Fruit fly (Drosophila melanogaster) whole organism, wandering third instar larva: ENCODE measurements around the gene HemK2.
A peak's percentile ranks its signal among the peaks of the same experiment; 100 is the strongest.

ENCODE experiments used
- Abd-B ChIP-seq: fragments of >200 bp; optimal IDR thresholded peaks from 2 replicates; lab custom pipeline; 2017; ENCODE audit warnings: missing biosample characterization, missing genetic modification characterization
- CG32264 ChIP-seq: fragments of 200-800 bp; sonication (Bioruptor generic); optimal IDR thresholded peaks from 2 replicates; lab custom pipeline; 2016; ENCODE audit warnings: missing biosample characterization, missing genetic modification characterization
- CG9705 ChIP-seq: fragments of 200-800 bp; sonication (Bioruptor generic); optimal IDR thresholded peaks from 2 replicates; lab custom pipeline; 2018; ENCODE audit warnings: missing biosample characterization, mild to moderate bottlenecking, missing genetic modification characterization
- CrebA ChIP-seq: fragments of 200-800 bp; sonication (Bioruptor generic); optimal IDR thresholded peaks from 2 replicates; lab custom pipeline; 2016; ENCODE audit warnings: missing biosample characterization, mild to moderate bottlenecking, missing genetic modification characterization, borderline replicate concordance
- Dfd ChIP-seq: fragments of >200 bp; optimal IDR thresholded peaks from 2 replicates; lab custom pipeline; 2017; ENCODE audit warnings: missing biosample characterization, missing genetic modification characterization
- Dif ChIP-seq: fragments of 200-275, 200-300 bp; sonication (Bioruptor generic); optimal IDR thresholded peaks from 2 replicates; lab custom pipeline; 2018; ENCODE audit warnings: missing biosample characterization, missing genetic modification characterization; ENCODE audit not compliant: partially characterized antibody
- GATAd ChIP-seq: sonication (Bioruptor generic); optimal IDR thresholded peaks from 2 replicates; lab custom pipeline; 2016; ENCODE audit warnings: missing biosample characterization, missing genetic modification characterization
- HLH106 ChIP-seq: fragments of 200-800 bp; optimal IDR thresholded peaks from 3 replicates; lab custom pipeline; 2019; ENCODE audit warnings: missing biosample characterization, mild to moderate bottlenecking, missing genetic modification characterization, moderate library complexity
- Hr83 ChIP-seq: fragments of 200-300 bp; sonication (Bioruptor generic); optimal IDR thresholded peaks from 2 replicates; lab custom pipeline; 2016; ENCODE audit warnings: missing biosample characterization, mild to moderate bottlenecking, missing genetic modification characterization, moderate library complexity; ENCODE audit not compliant: poor library complexity, severe bottlenecking
- Jra ChIP-seq: sonication (Bioruptor generic); optimal IDR thresholded peaks from 2 replicates; lab custom pipeline; 2016; ENCODE audit warnings: missing biosample characterization, missing genetic modification characterization
- Mio ChIP-seq: sonication (Bioruptor generic); optimal IDR thresholded peaks from 2 replicates; lab custom pipeline; 2016; ENCODE audit warnings: missing biosample characterization, missing genetic modification characterization
- Myc ChIP-seq: fragments of >200 bp; optimal IDR thresholded peaks from 2 replicates; lab custom pipeline; 2017
- N ChIP-seq: fragments of >200 bp; optimal IDR thresholded peaks from 2 replicates; lab custom pipeline; 2018; ENCODE audit warnings: missing biosample characterization, missing external identifiers, missing genetic modification characterization
- OdsH ChIP-seq: fragments of 200-800 bp; sonication (Bioruptor generic); optimal IDR thresholded peaks from 2 replicates; lab custom pipeline; 2016; ENCODE audit warnings: missing biosample characterization, mild to moderate bottlenecking, missing genetic modification characterization
- Rel ChIP-seq, 2 experiments: fragments of 200-800 bp; sonication (Bioruptor generic) in 1 of 2; optimal IDR thresholded peaks; 2 replicates in 1 of 2; 3 replicates in 1 of 2; lab custom pipeline; 2016 to 2019; ENCODE audit warnings: mild to moderate bottlenecking in 2 of 2, missing biosample characterization in 2 of 2, missing genetic modification characterization in 2 of 2, moderate library complexity in 1 of 2
- Sp1 ChIP-seq: fragments of 200-800 bp; sonication (Bioruptor generic); optimal IDR thresholded peaks from 3 replicates; lab custom pipeline; 2019; ENCODE audit warnings: missing biosample characterization, mild to moderate bottlenecking, missing genetic modification characterization, moderate library complexity
- Vsx2 ChIP-seq: fragments of 200-300, 225-300 bp; sonication (Bioruptor generic); optimal IDR thresholded peaks from 2 replicates; lab custom pipeline; 2018; ENCODE audit warnings: missing biosample characterization, missing genetic modification characterization; ENCODE audit not compliant: partially characterized antibody
- brk ChIP-seq: fragments of 200-800 bp; sonication (Bioruptor generic); optimal IDR thresholded peaks from 2 replicates; lab custom pipeline; 2016; ENCODE audit warnings: missing biosample characterization, mild to moderate bottlenecking, missing genetic modification characterization
- dl ChIP-seq, 2 experiments: fragments of 175-275, 200-275 bp in 1 of 2; fragments of 200-275 bp in 1 of 2; sonication (Bioruptor generic); optimal IDR thresholded peaks; lab custom pipeline; 2018; ENCODE audit warnings: mild to moderate bottlenecking in 2 of 2, missing biosample characterization in 2 of 2, missing genetic modification characterization in 2 of 2, moderate library complexity in 2 of 2; ENCODE audit not compliant: partially characterized antibody in 2 of 2, insufficient read depth in 1 of 2
- dmrt93B ChIP-seq: fragments of 200-800 bp; sonication (Bioruptor generic); optimal IDR thresholded peaks from 2 replicates; lab custom pipeline; 2018; ENCODE audit warnings: missing biosample characterization, mild to moderate bottlenecking, missing genetic modification characterization
- dsf ChIP-seq: sonication (Bioruptor generic); optimal IDR thresholded peaks from 2 replicates; lab custom pipeline; 2016; ENCODE audit warnings: missing biosample characterization, missing genetic modification characterization, borderline replicate concordance
- ey ChIP-seq: fragments of 200-800 bp; sonication (Bioruptor generic); optimal IDR thresholded peaks from 2 replicates; lab custom pipeline; 2016; ENCODE audit warnings: missing biosample characterization, missing genetic modification characterization
- foxo ChIP-seq, 2 experiments: fragments of 200-800 bp; sonication (Bioruptor generic); optimal IDR thresholded peaks; 2 replicates in 1 of 2; 3 replicates in 1 of 2; lab custom pipeline; 2016 to 2017; ENCODE audit warnings: missing biosample characterization in 2 of 2, missing genetic modification characterization in 2 of 2
- fru ChIP-seq: fragments of 200-800 bp; sonication (Bioruptor generic); optimal IDR thresholded peaks from 3 replicates; lab custom pipeline; 2016; ENCODE audit warnings: missing biosample characterization, mild to moderate bottlenecking, missing genetic modification characterization
- h ChIP-seq: fragments of 200-800 bp; sonication (Bioruptor generic); optimal IDR thresholded peaks from 3 replicates; lab custom pipeline; 2016; ENCODE audit warnings: missing biosample characterization, mild to moderate bottlenecking, missing genetic modification characterization
- jim ChIP-seq: fragments of 175-275, 200-325 bp; sonication (Bioruptor generic); optimal IDR thresholded peaks from 2 replicates; lab custom pipeline; 2016; ENCODE audit warnings: missing biosample characterization, mild to moderate bottlenecking, missing genetic modification characterization
- lola ChIP-seq: fragments of >200 bp; optimal IDR thresholded peaks from 2 replicates; lab custom pipeline; 2017; ENCODE audit warnings: missing biosample characterization, missing genetic modification characterization
- pan ChIP-seq: fragments of >200 bp; optimal IDR thresholded peaks from 2 replicates; lab custom pipeline; 2017
- psq ChIP-seq: fragments of 200-800 bp; sonication (Bioruptor generic); optimal IDR thresholded peaks from 3 replicates; lab custom pipeline; 2017; ENCODE audit warnings: missing biosample characterization, mild to moderate bottlenecking, missing genetic modification characterization, moderate library complexity
- rgr ChIP-seq: fragments of 200-800 bp; sonication (Bioruptor generic); optimal IDR thresholded peaks from 3 replicates; lab custom pipeline; 2016; ENCODE audit warnings: missing biosample characterization, mild to moderate bottlenecking, missing genetic modification characterization
- sage ChIP-seq: fragments of 200-800 bp; sonication (Bioruptor generic); optimal IDR thresholded peaks from 2 replicates; lab custom pipeline; 2016; ENCODE audit warnings: missing biosample characterization, mild to moderate bottlenecking, missing genetic modification characterization
- sv ChIP-seq: fragments of 200-800 bp; sonication (Bioruptor generic); optimal IDR thresholded peaks from 3 replicates; lab custom pipeline; 2016; ENCODE audit warnings: missing biosample characterization, missing genetic modification characterization
- tai ChIP-seq: sonication (Bioruptor generic); optimal IDR thresholded peaks from 2 replicates; lab custom pipeline; 2016; ENCODE audit warnings: missing biosample characterization, missing genetic modification characterization
- woc ChIP-seq: sonication (Bioruptor generic); optimal IDR thresholded peaks from 2 replicates; lab custom pipeline; 2016; ENCODE audit warnings: missing biosample characterization, mild to moderate bottlenecking, missing genetic modification characterization

HemK2 gene

DNA sequence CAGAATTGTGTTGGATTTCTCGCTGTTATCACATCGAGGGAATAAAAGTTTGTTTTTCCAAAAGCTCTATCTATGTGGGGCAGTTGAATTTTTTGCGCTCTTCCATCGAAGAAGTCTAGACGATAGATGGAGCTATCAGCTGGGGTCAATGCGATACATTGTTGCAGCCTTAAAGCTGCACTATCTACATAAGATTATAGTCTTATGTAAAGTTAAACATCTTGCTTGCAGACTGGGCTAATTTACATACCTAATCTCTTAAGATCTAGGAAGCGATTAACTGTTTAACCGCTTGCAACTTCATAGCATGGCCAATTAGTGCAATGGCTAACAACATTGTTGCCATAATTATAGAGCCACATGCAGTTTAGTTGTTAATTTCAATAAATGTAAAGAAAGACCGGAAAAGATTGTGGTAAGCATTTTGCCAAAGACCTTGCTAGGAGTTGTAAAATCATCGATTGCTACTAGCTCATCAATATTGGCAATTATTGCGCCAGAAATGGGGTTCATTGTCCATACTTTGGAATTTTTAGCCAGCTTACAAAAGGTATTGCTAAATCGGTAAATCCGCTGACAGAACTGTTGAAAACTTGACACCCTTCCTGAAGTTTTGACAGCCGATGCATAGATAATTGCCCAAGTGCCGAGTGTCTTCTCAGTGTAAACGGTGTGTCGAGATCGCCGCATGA is 27.2 kb downstream of the HemK2 start:
- TF ChIP-seq HLH106 (tag; lab: Kevin White, UChicago), result no peak
- no peak for TF ChIP-seq psq
- TF ChIP-seq jim (GFP tag; lab: Kevin White, UChicago), result no peak
- no peak for TF ChIP-seq tai (GFP tag; lab: Kevin White, UChicago)
- no peak for TF ChIP-seq Jra (GFP tag; lab: Kevin White, UChicago)
- TF ChIP-seq CrebA (GFP tag; lab: Kevin White, UChicago), result no peak
- no peak for TF ChIP-seq Abd-B (GFP tag; lab: Kevin White, UChicago)
- TF ChIP-seq Mio (GFP tag; lab: Kevin White, UChicago), result no peak
- no peak for TF ChIP-seq Hr83 (GFP tag; lab: Kevin White, UChicago)
- TF ChIP-seq Dfd (GFP tag; lab: Kevin White, UChicago), result no peak
- no peak for TF ChIP-seq brk

DNA sequence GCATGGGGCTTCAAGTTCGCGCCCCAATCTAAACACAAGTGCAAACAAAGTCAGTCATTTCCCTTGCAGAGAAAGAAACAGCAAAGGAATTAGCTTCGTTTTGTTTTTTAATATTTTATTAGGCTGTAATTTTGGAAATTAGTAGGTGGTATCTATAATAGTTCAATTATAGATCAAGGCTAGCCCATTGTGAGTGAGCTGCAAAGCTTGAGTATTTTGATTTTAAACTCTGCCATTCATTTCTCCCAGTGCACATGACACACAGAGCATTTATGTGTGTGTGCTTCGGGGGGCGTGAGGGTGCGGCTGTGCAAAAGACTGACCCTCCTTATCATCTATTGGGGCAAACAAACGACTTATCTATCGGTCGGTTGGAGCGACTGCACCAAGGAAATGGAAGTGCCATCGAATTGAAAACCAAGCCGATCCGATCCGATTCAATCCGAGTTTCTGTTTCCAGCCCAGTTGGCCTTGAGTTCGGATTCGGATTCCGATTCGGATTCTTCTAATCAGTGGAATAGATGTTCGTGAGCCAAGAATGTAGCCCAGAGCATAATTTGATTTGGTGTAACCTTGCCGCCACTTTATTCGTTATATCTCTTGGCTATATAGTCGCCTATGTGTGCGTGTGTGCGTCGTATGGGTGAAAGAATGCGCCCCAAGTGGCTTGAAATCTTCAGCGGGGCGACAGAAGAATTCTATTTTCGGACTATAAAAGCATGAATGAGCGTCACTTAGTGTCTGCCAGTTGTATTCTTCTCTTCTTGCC is 27.9 kb downstream of the HemK2 start:
- TF ChIP-seq foxo (GFP tag; optimal IDR thresholded peaks at IDR 0.05; lab: Kevin White, UChicago), result peak in 1 of 2 experiments; percentile 40
- peak; percentile 31 for TF ChIP-seq rgr (GFP tag; lab: Kevin White, UChicago)
- no peak for TF ChIP-seq psq
- TF ChIP-seq ey, result peak; percentile 11
- TF ChIP-seq OdsH (GFP tag; lab: Kevin White, UChicago), result peak; percentile 39
- no peak for TF ChIP-seq dsf (GFP tag; lab: Kevin White, UChicago)
- peak; percentile 35 for TF ChIP-seq fru (GFP tag; lab: Kevin White, UChicago)
- peak; percentile 36 for TF ChIP-seq h (GFP tag; lab: Kevin White, UChicago)

- no peak for TF ChIP-seq Dfd (GFP tag; lab: Kevin White, UChicago)
- no peak for TF ChIP-seq Dif (GFP tag; lab: Kevin White, UChicago)
- no peak for TF ChIP-seq N
- no peak for TF ChIP-seq rgr (GFP tag; lab: Kevin White, UChicago)
- no peak for TF ChIP-seq Myc (lab: Kevin White, UChicago)
- TF ChIP-seq jim (GFP tag; lab: Kevin White, UChicago), result no peak
- TF ChIP-seq GATAd, result no peak
- TF ChIP-seq CG32264, result no peak
- no peak for TF ChIP-seq OdsH (GFP tag; lab: Kevin White, UChicago)
- no peak for TF ChIP-seq CrebA (GFP tag; lab: Kevin White, UChicago)
- TF ChIP-seq lola (GFP tag; lab: Kevin White, UChicago), result no peak
- no peak for TF ChIP-seq sage (GFP tag; lab: Kevin White, UChicago)
- TF ChIP-seq CG9705 (GFP tag; lab: Kevin White, UChicago), result no peak
Observed at dm6 chr2L:2730756-2731155, 28.7 kb downstream of the HemK2 start.

DNA sequence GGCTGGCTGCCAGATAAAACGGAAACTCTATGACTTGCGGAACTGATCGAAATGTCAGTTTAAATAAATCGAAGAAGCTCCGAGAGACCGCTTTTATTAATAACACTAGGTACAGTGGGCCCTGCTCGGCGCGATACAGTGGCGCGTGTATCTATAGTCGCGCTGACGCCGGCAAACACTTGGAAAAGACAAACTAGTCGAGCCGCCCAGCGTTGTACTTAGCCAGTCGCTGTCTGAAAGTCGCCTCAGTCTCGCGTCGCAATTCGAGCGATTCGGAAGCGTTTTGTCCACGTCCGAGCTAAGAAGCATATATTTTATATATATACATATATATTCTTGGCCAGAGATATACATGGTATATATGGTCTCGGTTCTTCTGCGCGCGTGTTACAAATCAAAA is 29.6 kb downstream of the HemK2 start:
- TF ChIP-seq pan (lab: Kevin White, UChicago), result no peak
- TF ChIP-seq brk, result no peak
- TF ChIP-seq dl (GFP tag; optimal IDR thresholded peaks at IDR 0.05; lab: Kevin White, UChicago; ENCODE audit: insufficient read depth in 1 of 2, partially characterized antibody in 2 of 2), result no peak
- no peak for TF ChIP-seq Mio (GFP tag; lab: Kevin White, UChicago)
- TF ChIP-seq GATAd, result no peak
- TF ChIP-seq foxo (GFP tag; optimal IDR thresholded peaks at IDR 0.05; lab: Kevin White, UChicago), result no peak
- no peak for TF ChIP-seq woc
- TF ChIP-seq sv, result no peak
- TF ChIP-seq Vsx2 (GFP tag; lab: Kevin White, UChicago), result no peak
- TF ChIP-seq OdsH (GFP tag; lab: Kevin White, UChicago), result no peak
- TF ChIP-seq CrebA (GFP tag; lab: Kevin White, UChicago), result no peak
- TF ChIP-seq dmrt93B (GFP tag; lab: Kevin White, UChicago), result no peak
- no peak for TF ChIP-seq Dfd (GFP tag; lab: Kevin White, UChicago)
- no peak for TF ChIP-seq CG9705 (GFP tag; lab: Kevin White, UChicago)
- no peak for TF ChIP-seq Abd-B (GFP tag; lab: Kevin White, UChicago)
- no peak for TF ChIP-seq psq
- TF ChIP-seq dsf (GFP tag; lab: Kevin White, UChicago), result no peak
- no peak for TF ChIP-seq sage (GFP tag; lab: Kevin White, UChicago)
- TF ChIP-seq Sp1, result no peak
- TF ChIP-seq Rel (GFP tag; optimal IDR thresholded peaks at IDR 0.05; lab: Kevin White, UChicago), result no peak
- TF ChIP-seq Rel (tag; optimal IDR thresholded peaks at IDR 0.05; lab: Kevin White, UChicago), result no peak
- TF ChIP-seq, all 38 proteins: peak for 0
